Worm (Caenorhabditis elegans) whole organism, midembryonic: ENCODE results near the gene ldb-1.

Experiments used
- T22C8.4 ChIP-seq: fragments of 200-800 bp; sonication (Bioruptor generic); IDR thresholded peaks from 2 replicates; pipeline ENCODE4 v1.3.6; 2022; ENCODE audit warnings: missing genetic modification characterization, missing compliant biosample characterization
- flt-1 ChIP-seq: fragments of 200-800 bp; sonication (Bioruptor generic); IDR thresholded peaks from 2 replicates; pipeline ENCODE4 v1.3.6; 2022; ENCODE audit warnings: missing genetic modification characterization, missing compliant biosample characterization
- med-1 ChIP-seq: sonication (generic microtip); optimal IDR thresholded peaks from 2 replicates; lab custom pipeline; 2017; ENCODE audit warnings: missing genetic modification characterization, mild to moderate bottlenecking, missing compliant biosample characterization, antibody characterized with exemption, missing genetic modification reagents; ENCODE audit not compliant: insufficient read depth
- ref-1 ChIP-seq: fragments of 200-800 bp; sonication (Bioruptor generic); conservative IDR thresholded peaks from 2 replicates; pipeline ENCODE4 v1.3.6; 2022; ENCODE audit warnings: missing genetic modification reagents, missing genetic modification characterization, missing compliant biosample characterization
- tab-1 ChIP-seq: fragments of 200-800 bp; sonication (Bioruptor generic); IDR thresholded peaks from 2 replicates; pipeline ENCODE4 v1.3.6; 2022; ENCODE audit warnings: missing genetic modification characterization, missing compliant biosample characterization
- ztf-29 ChIP-seq: fragments of 200-800 bp; sonication (Bioruptor generic); IDR thresholded peaks from 2 replicates; pipeline ENCODE4 v1.3.6; 2022; ENCODE audit warnings: missing genetic modification reagents, missing genetic modification characterization, missing compliant biosample characterization

Gene ldb-1

ce11 chrX:11088952-11089351 is 60.2 kb downstream of the ldb-1 start, which contains the start of gene W04G3.11:
Gene W04G3.11 (plus strand): TSS chrX:11089195.
- TF ChIP-seq ref-1 (GFP tag; lab: Robert Waterston, UW), result no peak
- no peak for TF ChIP-seq med-1 (GFP tag; lab: Kevin White, UChicago)
- TF ChIP-seq flt-1 (GFP tag; lab: Robert Waterston, UW), result no peak
- no peak for TF ChIP-seq ztf-29 (GFP tag; lab: Robert Waterston, UW)
- no peak for TF ChIP-seq T22C8.4 (GFP tag; lab: Robert Waterston, UW)
- TF ChIP-seq tab-1 (GFP tag; lab: Robert Waterston, UW), result no peak
